Worm (Caenorhabditis elegans) whole organism, young adult: ENCODE data around the gene F21C10.4.

Experiments used
- F22D6.2 ChIP-seq: sonication (generic microtip); optimal IDR thresholded peaks from 2 replicates; lab custom pipeline; 2016; ENCODE audit warnings: mild to moderate bottlenecking, missing genetic modification characterization, missing compliant biosample characterization
- K11D2.4 ChIP-seq: fragments of 200-800 bp; sonication (Bioruptor generic); IDR thresholded peaks from 2 replicates; pipeline ENCODE4 v1.3.6; 2022; ENCODE audit warnings: missing genetic modification reagents, missing genetic modification characterization, missing compliant biosample characterization
- K12H6.12 ChIP-seq: fragments of 200-800 bp; sonication (Bioruptor generic); optimal IDR thresholded peaks from 2 replicates; lab custom pipeline; 2018; ENCODE audit warnings: mild to moderate bottlenecking, missing genetic modification characterization, missing compliant biosample characterization
- Y53G8AR.9 ChIP-seq: fragments of 200-800 bp; sonication (Bioruptor generic); conservative IDR thresholded peaks from 2 replicates; pipeline ENCODE4 v1.3.6; 2022; ENCODE audit warnings: missing genetic modification reagents, missing genetic modification characterization, missing compliant biosample characterization
- ZK185.1 ChIP-seq: sonication (generic microtip); optimal IDR thresholded peaks from 2 replicates; lab custom pipeline; 2016; ENCODE audit warnings: mild to moderate bottlenecking, missing genetic modification characterization, missing compliant biosample characterization; ENCODE audit not compliant: poor library complexity, severe bottlenecking
- ama-1 ChIP-seq, 3 experiments: fragments of 150-350 bp in 1 of 3; sonication (generic microtip) in 2 of 3; optimal IDR thresholded peaks; 2 replicates each; lab custom pipeline; 2014 to 2018; ENCODE audit warnings: missing biosample characterization in 2 of 3, missing genetic modification characterization in 2 of 3, missing genetic modification reagents in 2 of 3
- aptf-2 ChIP-seq: fragments of 200-800 bp; sonication (Bioruptor generic); conservative IDR thresholded peaks from 2 replicates; pipeline ENCODE4 v1.3.6; 2022; ENCODE audit warnings: missing genetic modification reagents, missing genetic modification characterization, missing compliant biosample characterization
- atf-7 ChIP-seq: sonication (generic microtip); optimal IDR thresholded peaks from 2 replicates; lab custom pipeline; 2017; ENCODE audit warnings: mild to moderate bottlenecking, missing genetic modification characterization, missing compliant biosample characterization
- attf-3 ChIP-seq: fragments of 200-800 bp; sonication (Bioruptor generic); conservative IDR thresholded peaks from 2 replicates; pipeline ENCODE4 v1.3.6; 2022; ENCODE audit warnings: missing genetic modification reagents, missing genetic modification characterization, missing compliant biosample characterization
- attf-5 ChIP-seq: fragments of 200-800 bp; sonication (Bioruptor generic); optimal IDR thresholded peaks from 2 replicates; lab custom pipeline; 2018; ENCODE audit warnings: mild to moderate bottlenecking, missing genetic modification characterization, missing compliant biosample characterization
- ccch-3 ChIP-seq: fragments of 200-800 bp; sonication (Bioruptor generic); optimal IDR thresholded peaks from 2 replicates; lab custom pipeline; 2018; ENCODE audit warnings: mild to moderate bottlenecking, missing genetic modification characterization, missing compliant biosample characterization
- cebp-1 ChIP-seq, 2 experiments: fragments of 200-800 bp in 1 of 2; sonication (Bioruptor generic) in 1 of 2; sonication (generic microtip) in 1 of 2; IDR thresholded peaks in 1 of 2; optimal IDR thresholded peaks in 1 of 2; 2 replicates each; pipeline versions ENCODE4 v1.3.6 to Lab custom; 2017 to 2022; ENCODE audit warnings: missing compliant biosample characterization in 2 of 2, missing genetic modification characterization in 2 of 2, mild to moderate bottlenecking in 1 of 2, missing genetic modification reagents in 1 of 2, moderate library complexity in 1 of 2
- ceh-27 ChIP-seq: fragments of 200-800 bp; sonication (Bioruptor generic); optimal IDR thresholded peaks from 2 replicates; lab custom pipeline; 2018; ENCODE audit warnings: mild to moderate bottlenecking, missing genetic modification characterization, moderate library complexity, missing compliant biosample characterization
- ceh-79 ChIP-seq: sonication (generic microtip); optimal IDR thresholded peaks from 2 replicates; lab custom pipeline; 2017; ENCODE audit warnings: mild to moderate bottlenecking, missing genetic modification characterization, missing compliant biosample characterization
- ceh-91 ChIP-seq: fragments of 200-800 bp; sonication (Bioruptor generic); IDR thresholded peaks from 2 replicates; pipeline ENCODE4 v1.3.6; 2022; ENCODE audit warnings: missing genetic modification reagents, missing genetic modification characterization, missing compliant biosample characterization
- die-1 ChIP-seq: sonication (generic microtip); optimal IDR thresholded peaks from 2 replicates; lab custom pipeline; 2016; ENCODE audit warnings: missing genotype, mild to moderate bottlenecking, missing genetic modification characterization, missing compliant biosample characterization
- dox-1 ChIP-seq: fragments of 200-800 bp; sonication (Bioruptor generic); IDR thresholded peaks from 2 replicates; pipeline ENCODE4 v1.3.6; 2022; ENCODE audit warnings: missing genetic modification reagents, missing genetic modification characterization, missing compliant biosample characterization
- dpl-1 ChIP-seq: fragments of 150-350 bp; optimal IDR thresholded peaks from 2 replicates; lab custom pipeline; 2014; ENCODE audit warnings: missing biosample characterization, missing genetic modification reagents, missing genetic modification characterization
- egl-44 ChIP-seq: fragments of 200-800 bp; sonication (Bioruptor generic); IDR thresholded peaks from 2 replicates; pipeline ENCODE4 v1.3.6; 2022; ENCODE audit warnings: missing genetic modification reagents, missing genetic modification characterization, missing compliant biosample characterization
- fkh-3 ChIP-seq: sonication (generic microtip); optimal IDR thresholded peaks from 2 replicates; lab custom pipeline; 2016; ENCODE audit warnings: mild to moderate bottlenecking, missing genetic modification characterization, missing compliant biosample characterization
- gei-17 ChIP-seq: fragments of 200-800 bp; sonication (Bioruptor generic); optimal IDR thresholded peaks from 2 replicates; lab custom pipeline; 2018; ENCODE audit warnings: mild to moderate bottlenecking, missing genetic modification characterization, missing compliant biosample characterization
- hmg-1.2 ChIP-seq: fragments of 200-800 bp; sonication (Bioruptor generic); IDR thresholded peaks from 2 replicates; pipeline ENCODE4 v1.3.6; 2022; ENCODE audit warnings: missing genetic modification reagents, missing genetic modification characterization, missing compliant biosample characterization
- hmg-20 ChIP-seq: fragments of 200-800 bp; sonication (Bioruptor generic); IDR thresholded peaks from 2 replicates; pipeline ENCODE4 v1.3.6; 2022; ENCODE audit warnings: missing genetic modification reagents, missing genetic modification characterization, missing compliant biosample characterization
- hsf-1 ChIP-seq: fragments of 200-800 bp; sonication (Bioruptor generic); IDR thresholded peaks from 2 replicates; pipeline ENCODE4 v1.3.6; 2022; ENCODE audit warnings: missing genetic modification reagents, missing genetic modification characterization, missing compliant biosample characterization
- let-526 ChIP-seq: fragments of 200-800 bp; sonication (Bioruptor generic); IDR thresholded peaks from 2 replicates; pipeline ENCODE4 v1.3.6; 2022; ENCODE audit warnings: missing genetic modification reagents, missing genetic modification characterization, missing compliant biosample characterization
- let-607 ChIP-seq, 2 experiments: fragments of 200-800 bp in 1 of 2; sonication (Bioruptor generic) in 1 of 2; sonication (generic microtip) in 1 of 2; optimal IDR thresholded peaks; 2 replicates each; lab custom pipeline; 2016 to 2018; ENCODE audit warnings: mild to moderate bottlenecking in 2 of 2, missing compliant biosample characterization in 2 of 2, missing genetic modification characterization in 2 of 2, moderate library complexity in 2 of 2, missing genotype in 1 of 2
- lin-26 ChIP-seq: fragments of 200-800 bp; sonication (Bioruptor generic); IDR thresholded peaks from 2 replicates; pipeline ENCODE4 v1.3.6; 2022; ENCODE audit warnings: missing genetic modification reagents, missing genetic modification characterization, missing compliant biosample characterization
- lin-35 ChIP-seq, 3 experiments: fragments of 150-350 bp in 2 of 3; sonication (generic microtip) in 1 of 3; optimal IDR thresholded peaks; 2 replicates each; lab custom pipeline; 2014 to 2018; ENCODE audit warnings: missing biosample characterization in 3 of 3, missing genetic modification characterization in 3 of 3, missing genetic modification reagents in 3 of 3
- lin-40 ChIP-seq: sonication (generic microtip); optimal IDR thresholded peaks from 2 replicates; lab custom pipeline; 2016; ENCODE audit warnings: missing genetic modification characterization, mild to moderate bottlenecking, missing compliant biosample characterization, missing genotype, missing genetic modification reagents
- lin-54 ChIP-seq: fragments of 200-800 bp; sonication (Bioruptor generic); optimal IDR thresholded peaks from 2 replicates; lab custom pipeline; 2018; ENCODE audit warnings: mild to moderate bottlenecking, missing genetic modification characterization, missing compliant biosample characterization
- lir-1 ChIP-seq: fragments of 200-800 bp; sonication (Bioruptor generic); conservative IDR thresholded peaks from 2 replicates; pipeline ENCODE4 v1.3.6; 2022; ENCODE audit warnings: missing genetic modification reagents, missing genetic modification characterization, missing compliant biosample characterization
- madf-10 ChIP-seq: sonication (generic microtip); optimal IDR thresholded peaks from 2 replicates; lab custom pipeline; 2016; ENCODE audit warnings: mild to moderate bottlenecking, missing genetic modification characterization, missing compliant biosample characterization
- mcd-1 ChIP-seq: fragments of 200-800 bp; sonication (Bioruptor generic); IDR thresholded peaks from 2 replicates; pipeline ENCODE4 v1.3.6; 2022; ENCODE audit warnings: missing genetic modification reagents, missing genetic modification characterization, missing compliant biosample characterization
- nfyb-1 ChIP-seq: fragments of 200-800 bp; sonication (Bioruptor generic); IDR thresholded peaks from 2 replicates; pipeline ENCODE4 v1.3.6; 2022; ENCODE audit warnings: missing genetic modification reagents, missing genetic modification characterization, missing compliant biosample characterization
- nhr-80 ChIP-seq: sonication (generic microtip); optimal IDR thresholded peaks from 2 replicates; lab custom pipeline; 2016; ENCODE audit warnings: missing genetic modification characterization, missing compliant biosample characterization
- pha-4 ChIP-seq: fragments of 150-350 bp; sonication (generic microtip); optimal IDR thresholded peaks from 2 replicates; lab custom pipeline; 2014; ENCODE audit warnings: missing biosample characterization, missing genetic modification reagents, missing genetic modification characterization
- repo-1 ChIP-seq: sonication (generic microtip); optimal IDR thresholded peaks from 2 replicates; lab custom pipeline; 2017; ENCODE audit warnings: mild to moderate bottlenecking, missing genetic modification characterization, missing compliant biosample characterization
- somi-1 ChIP-seq: fragments of 200-800 bp; sonication (Bioruptor generic); optimal IDR thresholded peaks from 2 replicates; lab custom pipeline; 2018; ENCODE audit warnings: mild to moderate bottlenecking, missing genetic modification characterization, missing compliant biosample characterization
- tlf-1 ChIP-seq: fragments of 200-800 bp; sonication (Bioruptor generic); optimal IDR thresholded peaks from 2 replicates; lab custom pipeline; 2018; ENCODE audit warnings: mild to moderate bottlenecking, missing genetic modification characterization, missing compliant biosample characterization
- unc-130 ChIP-seq: sonication (generic microtip); optimal IDR thresholded peaks from 2 replicates; lab custom pipeline; 2016; ENCODE audit warnings: missing genetic modification reagents, missing genetic modification characterization, missing compliant biosample characterization
- unc-62 ChIP-seq: fragments of 150-350 bp; optimal IDR thresholded peaks from 2 replicates; lab custom pipeline; 2014; ENCODE audit warnings: missing biosample characterization, missing genetic modification reagents, missing genetic modification characterization
- zim-3 ChIP-seq: sonication (generic microtip); optimal IDR thresholded peaks from 2 replicates; lab custom pipeline; 2017; ENCODE audit warnings: mild to moderate bottlenecking, missing genetic modification characterization, moderate library complexity, missing compliant biosample characterization
- ztf-25 ChIP-seq: fragments of 200-800 bp; sonication (Bioruptor generic); IDR thresholded peaks from 2 replicates; pipeline ENCODE4 v1.3.6; 2022; ENCODE audit warnings: missing genetic modification reagents, missing genetic modification characterization, missing compliant biosample characterization
- ztf-6 ChIP-seq: fragments of 200-800 bp; sonication (Bioruptor generic); IDR thresholded peaks from 2 replicates; pipeline ENCODE4 v1.3.6; 2022; ENCODE audit warnings: missing genetic modification reagents, missing genetic modification characterization, missing compliant biosample characterization

The F21C10.4 gene

ce11 chrV:9094976-9095375, 31.4 kb upstream of the F21C10.4 start:
- TF ChIP-seq ztf-25 (GFP tag; lab: Robert Waterston, UW) (no peak), lin-35 (GFP tag; optimal IDR thresholded peaks at IDR 0.05; lab: Kevin White, UChicago) (peak in 1 of 3 experiments; percentile 1), aptf-2 (GFP tag; lab: Robert Waterston, UW) (no peak), dpl-1 (GFP tag; lab: Kevin White, UChicago) (no peak)

- TF ChIP-seq nhr-80 (tag; lab: Kevin White, UChicago) (peak; percentile 81), lin-26 (peak; percentile 71; the same call in 1 of the 2 replicates), hmg-20 (GFP tag; lab: Robert Waterston, UW) (no peak), dpl-1 (GFP tag; lab: Kevin White, UChicago) (no peak), die-1 (tag; lab: Kevin White, UChicago) (peak; percentile 21), ZK185.1 (tag; lab: Kevin White, UChicago) (peak; percentile 69), lir-1 (GFP tag; lab: Robert Waterston, UW) (no peak), tlf-1 (GFP tag; lab: Kevin White, UChicago) (peak; percentile 34), hsf-1 (GFP tag; lab: Robert Waterston, UW) (peak; percentile 62; the same call in 1 of the 2 replicates), lin-35 (GFP tag; optimal IDR thresholded peaks at IDR 0.05; lab: Kevin White, UChicago) (peak in 1 of 3 experiments; percentile 0), fkh-3 (tag; lab: Kevin White, UChicago) (no peak), lin-40 (tag; lab: Kevin White, UChicago) (peak; percentile 91), K12H6.12 (peak; percentile 67), zim-3 (tag; lab: Kevin White, UChicago) (no peak), ccch-3 (GFP tag; lab: Kevin White, UChicago) (no peak), nfyb-1 (GFP tag; lab: Robert Waterston, UW) (peak; percentile 75), K11D2.4 (GFP tag; lab: Robert Waterston, UW) (peak; percentile 80), unc-130 (GFP tag; lab: Kevin White, UChicago) (no peak), madf-10 (tag; lab: Kevin White, UChicago) (peak; percentile 72), lin-54 (GFP tag; lab: Kevin White, UChicago) (peak; percentile 55), cebp-1 (GFP tag; IDR thresholded peaks at IDR 0.05; lab: Robert Waterston, UW) (no peak), cebp-1 (tag; optimal IDR thresholded peaks at IDR 0.05; lab: Kevin White, UChicago) (peak; percentile 81), repo-1 (tag; lab: Kevin White, UChicago) (no peak), F22D6.2 (peak; percentile 94), let-607 (tag; optimal IDR thresholded peaks at IDR 0.05; lab: Kevin White, UChicago) (peak; percentile 18 to 50), ztf-6 (peak; percentile 38; the same call in 1 of the 2 replicates), pha-4 (peak; percentile 86), ama-1 (optimal IDR thresholded peaks at IDR 0.05; lab: Kevin White, UChicago) (peak; percentile 59), ama-1 (GFP tag; optimal IDR thresholded peaks at IDR 0.05; lab: Kevin White, UChicago) (no peak), let-526 (GFP tag; lab: Robert Waterston, UW) (0 out of 2 replicates have a peak, but pooled peaks have one; percentile 34), ceh-91 (GFP tag; lab: Robert Waterston, UW) (no peak), atf-7 (tag; lab: Kevin White, UChicago) (peak; percentile 68), mcd-1 (peak; percentile 50), attf-5 (GFP tag; lab: Kevin White, UChicago) (peak; percentile 79), unc-62 (GFP tag; lab: Kevin White, UChicago) (peak; percentile 52), attf-3 (GFP tag; lab: Robert Waterston, UW) (no peak), egl-44 (GFP tag; lab: Robert Waterston, UW) (peak; percentile 42; the same call in 1 of the 2 replicates), ceh-27 (GFP tag; lab: Kevin White, UChicago) (peak; percentile 80), gei-17 (GFP tag; lab: Kevin White, UChicago) (peak; percentile 52), somi-1 (GFP tag; lab: Kevin White, UChicago) (peak; percentile 87), ceh-79 (tag; lab: Kevin White, UChicago) (no peak), hmg-1.2 (GFP tag; lab: Robert Waterston, UW) (peak; percentile 90), dox-1 (GFP tag; lab: Robert Waterston, UW) (peak; percentile 78), Y53G8AR.9 (GFP tag; lab: Robert Waterston, UW) (peak; percentile 38; the same call in 1 of the 2 replicates)
These were observed 30.7 kb upstream of the F21C10.4 start, which contains the start of gene F21C10.10 for ce11 chrV:9095613-9096317. Gene F21C10.10, plus strand, starts transcription at chrV:9096267.
